Worm (Caenorhabditis elegans): ENCODE data around the gene spat-2.
A peak's percentile ranks its signal among the peaks of the same experiment; 100 is the strongest.

spat-2 gene

DNA sequence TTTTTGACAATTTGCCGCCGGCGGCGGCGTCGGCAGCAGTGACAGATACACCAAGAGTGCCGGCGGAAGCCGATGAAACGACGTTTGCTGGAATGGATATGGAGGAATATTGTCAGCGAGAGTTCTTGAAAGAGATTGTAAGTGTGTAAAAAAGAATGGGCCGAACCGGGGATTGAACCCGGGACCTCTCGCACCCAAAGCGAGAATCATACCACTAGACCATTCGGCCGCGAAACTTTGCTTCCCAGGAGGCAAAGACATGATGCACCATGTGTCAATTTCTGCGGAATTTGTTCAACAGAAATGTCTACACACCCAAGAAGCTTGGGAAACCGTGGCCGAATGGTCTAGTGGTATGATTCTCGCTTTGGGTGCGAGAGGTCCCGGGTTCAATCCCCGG lies 30.0 kb downstream of the spat-2 start (continued):
- no peak for TF ChIP-seq F55B11.4 (tag; optimal IDR thresholded peaks at IDR 0.05; ENCODE audit: borderline replicate concordance, insufficient read depth)
- TF ChIP-seq madf-3 (GFP tag; IDR thresholded peaks at IDR 0.05): peak; percentile 67; the same call in 1 of the 2 replicates
- TF ChIP-seq madf-8 (GFP tag; conservative IDR thresholded peaks at IDR 0.05): peak; percentile 32; the same call in 1 of the 2 replicates
- no peak for TF ChIP-seq tbx-9 (tag; optimal IDR thresholded peaks at IDR 0.05; ENCODE audit: borderline replicate concordance)
- no peak for TF ChIP-seq sptf-2 (GFP tag; optimal IDR thresholded peaks at IDR 0.05)
- peak; percentile 95 for TF ChIP-seq lin-26 (GFP tag; IDR thresholded peaks at IDR 0.05)
- peak; percentile 99 for TF ChIP-seq tbp1 (GFP tag; optimal IDR thresholded peaks at IDR 0.05)
- peak; percentile 92 for TF ChIP-seq ekl-4 (GFP tag; IDR thresholded peaks at IDR 0.05)
- peak; percentile 7 for TF ChIP-seq snpc-1.1 (tag; optimal IDR thresholded peaks at IDR 0.05; ENCODE audit: insufficient read depth)
- TF ChIP-seq atf-7 (tag; optimal IDR thresholded peaks at IDR 0.05): peak; percentile 70
- peak; percentile 91 for TF ChIP-seq hmg-1.2 (GFP tag; IDR thresholded peaks at IDR 0.05)
- no peak for TF ChIP-seq bed-2 (GFP tag; IDR thresholded peaks at IDR 0.05)
- peak; percentile 88 for TF ChIP-seq K11D2.4 (GFP tag; IDR thresholded peaks at IDR 0.05)
- no peak for TF ChIP-seq ccch-3 (GFP tag; optimal IDR thresholded peaks at IDR 0.05)
- TF ChIP-seq F57A8.1 (GFP tag; optimal IDR thresholded peaks at IDR 0.05): no peak
- TF ChIP-seq xnd-1 (tag; optimal IDR thresholded peaks at IDR 0.05): no peak
- no peak for TF ChIP-seq sea-2 (GFP tag; IDR thresholded peaks at IDR 0.05)
- peak; percentile 93 for TF ChIP-seq nfyb-1 (GFP tag; IDR thresholded peaks at IDR 0.05)
- no peak for TF ChIP-seq ceh-91 (GFP tag; IDR thresholded peaks at IDR 0.05)
- TF ChIP-seq C17E4.6 (GFP tag; IDR thresholded peaks at IDR 0.05): peak; percentile 76
- TF ChIP-seq egrh-3 (GFP tag; IDR thresholded peaks at IDR 0.05): 0 out of 2 replicates have a peak, but pooled peaks have one; percentile 18
- peak; percentile 61 for TF ChIP-seq him-1 (tag; optimal IDR thresholded peaks at IDR 0.05)
- TF ChIP-seq C06A6.2 (GFP tag; conservative IDR thresholded peaks at IDR 0.05): peak; percentile 90
- peak; percentile 4 for TF ChIP-seq mxl-1 (tag; optimal IDR thresholded peaks at IDR 0.05)
- TF ChIP-seq hsf-1 (GFP tag; IDR thresholded peaks at IDR 0.05): peak; percentile 39; the same call in 1 of the 2 replicates
- peak; percentile 82 for TF ChIP-seq dox-1 (GFP tag; IDR thresholded peaks at IDR 0.05)
- TF ChIP-seq nfya-2 (GFP tag; IDR thresholded peaks at IDR 0.05): no peak
- peak; percentile 93 for TF ChIP-seq aptf-2 (GFP tag; conservative IDR thresholded peaks at IDR 0.05)
- 0 out of 2 replicates have a peak, but pooled peaks have one; percentile 6 for TF ChIP-seq F39B2.1 (GFP tag; IDR thresholded peaks at IDR 0.05)
- TF ChIP-seq attf-3 (GFP tag; conservative IDR thresholded peaks at IDR 0.05): peak; percentile 50; the same call in 1 of the 2 replicates
- TF ChIP-seq F37B4.10 (GFP tag; IDR thresholded peaks at IDR 0.05): no peak
- TF ChIP-seq nhr-80 (tag; optimal IDR thresholded peaks at IDR 0.05): peak; percentile 15
- TF ChIP-seq F33H1.4 (GFP tag; IDR thresholded peaks at IDR 0.05): peak; percentile 61
- peak; percentile 47 for TF ChIP-seq mel-28 (tag; optimal IDR thresholded peaks at IDR 0.05; ENCODE audit: borderline replicate concordance)
- TF ChIP-seq hlh-26 (GFP tag; conservative IDR thresholded peaks at IDR 0.05): no peak
- peak; percentile 70 for TF ChIP-seq Y53F4B.3 (GFP tag; IDR thresholded peaks at IDR 0.05)
- TF ChIP-seq zim-3 (tag; optimal IDR thresholded peaks at IDR 0.05): peak; percentile 82
- TF ChIP-seq snpc-1.3 (tag; optimal IDR thresholded peaks at IDR 0.05; ENCODE audit: insufficient read depth): peak; percentile 87
- TF ChIP-seq F23B12.7 (tag; optimal IDR thresholded peaks at IDR 0.05; ENCODE audit: insufficient read depth): peak; percentile 91
- peak; percentile 17 to 60 for TF ChIP-seq let-607 (tag; optimal IDR thresholded peaks at IDR 0.05)
- TF ChIP-seq repo-1 (tag; optimal IDR thresholded peaks at IDR 0.05): peak; percentile 78
- no peak for TF ChIP-seq hlh-12 (tag; optimal IDR thresholded peaks at IDR 0.05)
- peak; percentile 59; the same call in 1 of the 2 replicates for TF ChIP-seq zfh-2 (GFP tag; conservative IDR thresholded peaks at IDR 0.05)
- no peak for TF ChIP-seq K12H6.12 (tag; optimal IDR thresholded peaks at IDR 0.05)
- 0 out of 2 replicates have a peak, but pooled peaks have one; percentile 66 for TF ChIP-seq ceh-58 (GFP tag; IDR thresholded peaks at IDR 0.05)
- 0 out of 2 replicates have a peak, but pooled peaks have one; percentile 23 for TF ChIP-seq cebp-1 (GFP tag; IDR thresholded peaks at IDR 0.05)
- peak; percentile 79 for TF ChIP-seq cebp-1 (tag; optimal IDR thresholded peaks at IDR 0.05)
- TF ChIP-seq gei-17 (GFP tag; optimal IDR thresholded peaks at IDR 0.05): peak; percentile 72
